Worm (Caenorhabditis elegans): Measurements from ENCODE around the gene slcr-46.1.

slcr-46.1 gene

ce11 chrX:4662964-4663684 is 31.0 kb downstream of the slcr-46.1 start:
- TF ChIP-seq mdl-1 (tag; optimal IDR thresholded peaks at IDR 0.05), result peak in 1 of 2 experiments; percentile 31
- TF ChIP-seq Y105C5A.15 (GFP tag; IDR thresholded peaks at IDR 0.05), result no peak
- no peak for TF ChIP-seq fkh-10 (GFP tag; optimal IDR thresholded peaks at IDR 0.05)
- peak; percentile 38 for TF ChIP-seq dve-1 (tag; optimal IDR thresholded peaks at IDR 0.05; ENCODE audit: insufficient read depth)
- TF ChIP-seq ceh-20 (GFP tag; IDR thresholded peaks at IDR 0.05), result no peak
- TF ChIP-seq nhr-28 (tag; optimal IDR thresholded peaks at IDR 0.05), result peak; percentile 47
- TF ChIP-seq daf-16 (GFP tag; optimal IDR thresholded peaks at IDR 0.05), result no peak
- peak; percentile 44 for TF ChIP-seq daf-16 (tag; optimal IDR thresholded peaks at IDR 0.05)
- no peak for TF ChIP-seq Y48G9A.11 (GFP tag; IDR thresholded peaks at IDR 0.05)
- TF ChIP-seq nhr-77 (tag; optimal IDR thresholded peaks at IDR 0.05), result no peak
- TF ChIP-seq ZK546.5 (tag; optimal IDR thresholded peaks at IDR 0.05), result no peak
- TF ChIP-seq duxl-1 (tag; optimal IDR thresholded peaks at IDR 0.05; ENCODE audit: poor library complexity), result no peak
- peak in 1 of 2 experiments; percentile 17 for TF ChIP-seq unc-62 (GFP tag; optimal IDR thresholded peaks at IDR 0.05 in 1 of 2)
- no peak for TF ChIP-seq unc-62 (tag; optimal IDR thresholded peaks at IDR 0.05)
- TF ChIP-seq nhr-42 (GFP tag; IDR thresholded peaks at IDR 0.05), result no peak

ce11 chrX:4664649-4665048 is 32.5 kb downstream of the slcr-46.1 start:
- TF ChIP-seq mdt-29 (GFP tag; IDR thresholded peaks at IDR 0.05), result no peak
- TF ChIP-seq ceh-62 (tag; optimal IDR thresholded peaks at IDR 0.05), result no peak
- TF ChIP-seq mes-2 (tag; optimal IDR thresholded peaks at IDR 0.05; ENCODE audit: poor library complexity, severe bottlenecking), result no peak
- no peak for TF ChIP-seq F44E2.7 (GFP tag; IDR thresholded peaks at IDR 0.05)
- peak in 1 of 2 experiments; percentile 77 for TF ChIP-seq unc-62 (GFP tag; optimal IDR thresholded peaks at IDR 0.05 in 1 of 2)
- TF ChIP-seq unc-62 (tag; optimal IDR thresholded peaks at IDR 0.05), result no peak
- no peak for TF ChIP-seq attf-4 (tag; optimal IDR thresholded peaks at IDR 0.05)
- TF ChIP-seq mxl-3 (GFP tag; optimal IDR thresholded peaks at IDR 0.05), result no peak
- peak; percentile 50 for TF ChIP-seq nhr-48 (tag; optimal IDR thresholded peaks at IDR 0.05)
- no peak for TF ChIP-seq lin-13 (GFP tag; optimal IDR thresholded peaks at IDR 0.05)
- TF ChIP-seq lsy-2 (tag; optimal IDR thresholded peaks at IDR 0.05), result no peak
- no peak for TF ChIP-seq madf-5 (GFP tag; IDR thresholded peaks at IDR 0.05)
- peak; percentile 41 for TF ChIP-seq nhr-28 (tag; optimal IDR thresholded peaks at IDR 0.05)
- TF ChIP-seq pha-4 (GFP tag; IDR thresholded peaks at IDR 0.05), result no peak
- no peak for TF ChIP-seq pha-4 (tag; optimal IDR thresholded peaks at IDR 0.05)
- TF ChIP-seq F49E8.2 (tag; optimal IDR thresholded peaks at IDR 0.05; ENCODE audit: borderline replicate concordance), result no peak
- peak; percentile 13 for TF ChIP-seq hlh-11 (tag; optimal IDR thresholded peaks at IDR 0.05)

- TF ChIP-seq mes-2 (tag; optimal IDR thresholded peaks at IDR 0.05; ENCODE audit: poor library complexity, severe bottlenecking), result peak; percentile 21
- no peak for TF ChIP-seq D1046.2 (GFP tag; IDR thresholded peaks at IDR 0.05)
Observed at ce11 chrX:4667788-4668187, 35.6 kb downstream of the slcr-46.1 start, which contains the start of gene mfsd-12. TSS of gene mfsd-12 (plus strand) at chrX:4668088.

ce11 chrX:4671837-4672236 is 39.7 kb downstream of the slcr-46.1 start:
- no peak for TF ChIP-seq ceh-44 (GFP tag; IDR thresholded peaks at IDR 0.05)
- TF ChIP-seq hlh-11 (tag; optimal IDR thresholded peaks at IDR 0.05), result peak; percentile 32
- TF ChIP-seq daf-16 (GFP tag; optimal IDR thresholded peaks at IDR 0.05), result no peak
- TF ChIP-seq daf-16 (tag; optimal IDR thresholded peaks at IDR 0.05), result peak; percentile 47
- peak; percentile 86 for TF ChIP-seq dmd-6 (GFP tag; IDR thresholded peaks at IDR 0.05)
- TF ChIP-seq hif-1 (tag; optimal IDR thresholded peaks at IDR 0.05), result no peak
- TF ChIP-seq tra-1 (GFP tag; IDR thresholded peaks at IDR 0.05), result 0 out of 2 replicates have a peak, but pooled peaks have one; percentile 36
- peak; percentile 53 for TF ChIP-seq dve-1 (tag; optimal IDR thresholded peaks at IDR 0.05; ENCODE audit: insufficient read depth)

Data from whole organism, L4 larva.